Worm (Caenorhabditis elegans) whole organism, L3 larva: ENCODE data around the gene lam-1.
A peak's percentile ranks its signal among the peaks of the same experiment; 100 is the strongest.

Source experiments
- R02D3.7 ChIP-seq: fragments of 150-350 bp; optimal IDR thresholded peaks from 2 replicates; lab custom pipeline; 2014; ENCODE audit warnings: missing biosample characterization, missing genetic modification characterization
- ZK546.5 ChIP-seq: sonication (generic microtip); optimal IDR thresholded peaks from 2 replicates; lab custom pipeline; 2017; ENCODE audit warnings: missing biosample characterization, missing genetic modification characterization
- aly-2 ChIP-seq: fragments of 150-350 bp; optimal IDR thresholded peaks from 2 replicates; lab custom pipeline; 2014; ENCODE audit warnings: missing biosample characterization, missing genetic modification characterization
- ama-1 ChIP-seq: fragments of 150-350 bp; optimal IDR thresholded peaks from 2 replicates; lab custom pipeline; 2018
- ceh-28 ChIP-seq: fragments of 150-350 bp; optimal IDR thresholded peaks from 2 replicates; lab custom pipeline; 2014; ENCODE audit warnings: missing biosample characterization, missing genetic modification reagents, missing genetic modification characterization
- ceh-9 ChIP-seq: sonication (generic microtip); optimal IDR thresholded peaks from 2 replicates; lab custom pipeline; 2018; ENCODE audit warnings: missing biosample characterization, missing genetic modification characterization
- daf-12 ChIP-seq: fragments of 150-350 bp; optimal IDR thresholded peaks from 2 replicates; lab custom pipeline; 2014; ENCODE audit warnings: missing biosample characterization, missing genetic modification reagents, missing genetic modification characterization
- egl-5 ChIP-seq: fragments of 150-350 bp; optimal IDR thresholded peaks from 2 replicates; lab custom pipeline; 2017; ENCODE audit warnings: missing biosample characterization, missing genetic modification reagents, missing genetic modification characterization, inconsistent platforms
- elt-2 ChIP-seq: sonication (generic microtip); optimal IDR thresholded peaks from 2 replicates; lab custom pipeline; 2016; ENCODE audit warnings: missing genetic modification reagents, mild to moderate bottlenecking, missing genetic modification characterization, missing compliant biosample characterization
- elt-3 ChIP-seq, 3 experiments: fragments of 150-350 bp in 1 of 3; sonication (generic microtip) in 2 of 3; optimal IDR thresholded peaks; 2 replicates in 2 of 3; 4 replicates in 1 of 3; lab custom pipeline; 2014 to 2017; ENCODE audit warnings: missing biosample characterization in 3 of 3, missing genetic modification characterization in 3 of 3
- eor-1 ChIP-seq, 2 experiments: fragments of 150-350 bp; optimal IDR thresholded peaks; 2 replicates each; lab custom pipeline; 2014 to 2018; ENCODE audit warnings: missing biosample characterization in 2 of 2, missing genetic modification characterization in 2 of 2
- fkh-10 ChIP-seq: sonication (generic microtip); optimal IDR thresholded peaks from 2 replicates; lab custom pipeline; 2017; ENCODE audit warnings: missing biosample characterization, missing genetic modification reagents, missing genetic modification characterization
- fkh-2 ChIP-seq: fragments of 150-350 bp; optimal IDR thresholded peaks from 2 replicates; lab custom pipeline; 2014; ENCODE audit warnings: missing biosample characterization, missing genetic modification reagents, missing genetic modification characterization
- fos-1 ChIP-seq: fragments of 150-350 bp; optimal IDR thresholded peaks from 2 replicates; lab custom pipeline; 2014; ENCODE audit warnings: missing biosample characterization, missing genetic modification characterization
- hmg-11 ChIP-seq: sonication (generic microtip); optimal IDR thresholded peaks from 2 replicates; lab custom pipeline; 2016; ENCODE audit warnings: missing genetic modification characterization, missing compliant biosample characterization
- jun-1 ChIP-seq: fragments of 150-350 bp; optimal IDR thresholded peaks from 2 replicates; lab custom pipeline; 2014; ENCODE audit warnings: missing biosample characterization, missing genetic modification reagents, missing genetic modification characterization
- lin-15B ChIP-seq: fragments of 150-350 bp; optimal IDR thresholded peaks from 2 replicates; lab custom pipeline; 2014; ENCODE audit warnings: missing biosample characterization, missing genetic modification characterization
- lsy-12 ChIP-seq: sonication (generic microtip); optimal IDR thresholded peaks from 2 replicates; lab custom pipeline; 2016; ENCODE audit warnings: mild to moderate bottlenecking, missing genetic modification characterization, missing compliant biosample characterization
- mdl-1 ChIP-seq: fragments of 150-350 bp; optimal IDR thresholded peaks from 2 replicates; lab custom pipeline; 2014; ENCODE audit warnings: missing biosample characterization, missing genetic modification characterization
- mml-1 ChIP-seq: fragments of 150-350 bp; sonication (generic microtip); optimal IDR thresholded peaks from 3 replicates; lab custom pipeline; 2014; ENCODE audit warnings: missing biosample characterization, missing genetic modification characterization
- nfya-1 ChIP-seq: sonication (generic microtip); optimal IDR thresholded peaks from 2 replicates; lab custom pipeline; 2017; ENCODE audit warnings: missing genetic modification characterization, mild to moderate bottlenecking, missing compliant biosample characterization, antibody characterized with exemption, moderate library complexity; ENCODE audit not compliant: insufficient read depth
- nhr-12 ChIP-seq: fragments of 150-350 bp; optimal IDR thresholded peaks from 2 replicates; lab custom pipeline; 2014; ENCODE audit warnings: missing biosample characterization, missing genetic modification characterization
- nhr-23 ChIP-seq: fragments of 150-350 bp; optimal IDR thresholded peaks from 2 replicates; lab custom pipeline; 2014; ENCODE audit warnings: missing biosample characterization, missing genetic modification reagents, missing genetic modification characterization
- nhr-25 ChIP-seq: sonication (generic microtip); optimal IDR thresholded peaks from 2 replicates; lab custom pipeline; 2017; ENCODE audit warnings: missing biosample characterization, missing genetic modification characterization
- nhr-43 ChIP-seq: sonication (generic microtip); optimal IDR thresholded peaks from 2 replicates; lab custom pipeline; 2016; ENCODE audit warnings: mild to moderate bottlenecking, missing genetic modification characterization, missing compliant biosample characterization; ENCODE audit not compliant: poor library complexity, severe bottlenecking
- nhr-77 ChIP-seq: fragments of 150-350 bp; optimal IDR thresholded peaks from 2 replicates; lab custom pipeline; 2014; ENCODE audit warnings: missing biosample characterization, missing genetic modification characterization
- pha-4 ChIP-seq: fragments of 150-350 bp; optimal IDR thresholded peaks from 2 replicates; lab custom pipeline; 2014; ENCODE audit warnings: missing biosample characterization, missing genetic modification reagents, missing genetic modification characterization
- pqm-1 ChIP-seq: fragments of 150-350 bp; optimal IDR thresholded peaks from 2 replicates; lab custom pipeline; 2017; ENCODE audit warnings: missing biosample characterization, missing genetic modification characterization, inconsistent platforms
- sea-2 ChIP-seq: fragments of 150-350 bp; sonication (generic microtip); optimal IDR thresholded peaks from 4 replicates; lab custom pipeline; 2014; ENCODE audit warnings: missing biosample characterization, missing genetic modification reagents, missing genetic modification characterization
- snpc-4 ChIP-seq: fragments of 150-350 bp; optimal IDR thresholded peaks from 2 replicates; lab custom pipeline; 2014; ENCODE audit warnings: missing biosample characterization, missing genetic modification characterization
- tbx-2 ChIP-seq: sonication (generic microtip); optimal IDR thresholded peaks from 2 replicates; lab custom pipeline; 2016; ENCODE audit warnings: mild to moderate bottlenecking, missing genetic modification characterization, missing compliant biosample characterization
- unc-39 ChIP-seq: sonication (generic microtip); optimal IDR thresholded peaks from 4 replicates; lab custom pipeline; 2017; ENCODE audit warnings: missing biosample characterization, missing genetic modification characterization
- unc-62 ChIP-seq: fragments of 150-350 bp; sonication (generic microtip); optimal IDR thresholded peaks from 4 replicates; lab custom pipeline; 2014; ENCODE audit warnings: missing biosample characterization, missing genetic modification reagents, missing genetic modification characterization
- zag-1 ChIP-seq: fragments of 150-350 bp; optimal IDR thresholded peaks from 2 replicates; lab custom pipeline; 2014; ENCODE audit warnings: missing biosample characterization, missing genetic modification characterization

lam-1 gene

ce11 chrIV:5173032-5173431, at the start of gene lam-1:
Gene lam-1 (plus strand): TSS chrIV:5173332.
- TF ChIP-seq ceh-9 (tag; lab: Kevin White, UChicago) (no peak), sea-2 (GFP tag; lab: Kevin White, UChicago) (no peak), nhr-43 (tag; lab: Kevin White, UChicago) (no peak), fkh-2 (no peak), unc-62 (GFP tag; lab: Kevin White, UChicago) (no peak), aly-2 (tag; lab: Kevin White, UChicago) (no peak), eor-1 (tag; optimal IDR thresholded peaks at IDR 0.05; lab: Kevin White, UChicago) (no peak), ama-1 (no peak), nhr-12 (no peak), nfya-1 (tag; lab: Kevin White, UChicago) (no peak), pqm-1 (tag; lab: Kevin White, UChicago) (no peak), tbx-2 (tag; lab: Kevin White, UChicago) (no peak), lin-15B (tag; lab: Kevin White, UChicago) (no peak), fos-1 (tag; lab: Kevin White, UChicago) (no peak), jun-1 (tag; lab: Kevin White, UChicago) (no peak), zag-1 (tag; lab: Kevin White, UChicago) (no peak), daf-12 (tag; lab: Kevin White, UChicago) (no peak), mml-1 (tag; lab: Kevin White, UChicago) (no peak)

ce11 chrIV:5131781-5132180, 41.4 kb upstream of the lam-1 start:
- TF ChIP-seq elt-3 (tag; optimal IDR thresholded peaks at IDR 0.05; lab: Kevin White, UChicago) (peak in 2 of 3 experiments; percentile 43 to 80), nfya-1 (tag; lab: Kevin White, UChicago) (no peak), elt-2 (tag; lab: Kevin White, UChicago) (peak; percentile 1), egl-5 (tag; lab: Kevin White, UChicago) (no peak), nhr-23 (peak; percentile 36)

- TF ChIP-seq elt-3 (tag; optimal IDR thresholded peaks at IDR 0.05; lab: Kevin White, UChicago), result peak in 1 of 3 experiments; percentile 11
- no peak for TF ChIP-seq mml-1 (tag; lab: Kevin White, UChicago)
- TF ChIP-seq pqm-1 (tag; lab: Kevin White, UChicago), result peak; percentile 68
- TF ChIP-seq ceh-28, result peak; percentile 21
- TF ChIP-seq lsy-12, result peak; percentile 1
- peak; percentile 46 for TF ChIP-seq nfya-1 (tag; lab: Kevin White, UChicago)
- TF ChIP-seq nhr-23, result peak; percentile 69
- TF ChIP-seq egl-5 (tag; lab: Kevin White, UChicago), result peak; percentile 15
- no peak for TF ChIP-seq fkh-10 (GFP tag; lab: Kevin White, UChicago)
- TF ChIP-seq elt-2 (tag; lab: Kevin White, UChicago), result peak; percentile 39
These were observed 39.3 kb upstream of the lam-1 start for ce11 chrIV:5133791-5134370.

- TF ChIP-seq nhr-25 (tag; lab: Kevin White, UChicago) (peak; percentile 59), pqm-1 (tag; lab: Kevin White, UChicago) (no peak), mml-1 (tag; lab: Kevin White, UChicago) (no peak), ZK546.5 (tag; lab: Kevin White, UChicago) (no peak), unc-39 (tag; lab: Kevin White, UChicago) (no peak), ama-1 (peak; percentile 5), zag-1 (tag; lab: Kevin White, UChicago) (no peak), unc-62 (GFP tag; lab: Kevin White, UChicago) (no peak), ceh-28 (no peak), mdl-1 (tag; lab: Kevin White, UChicago) (no peak), nhr-77 (tag; lab: Kevin White, UChicago) (no peak), tbx-2 (tag; lab: Kevin White, UChicago) (no peak), sea-2 (GFP tag; lab: Kevin White, UChicago) (no peak), egl-5 (tag; lab: Kevin White, UChicago) (no peak), ceh-9 (tag; lab: Kevin White, UChicago) (no peak), lin-15B (tag; lab: Kevin White, UChicago) (no peak), nhr-23 (peak; percentile 25), pha-4 (tag; lab: Kevin White, UChicago) (no peak), snpc-4 (no peak), lsy-12 (no peak), R02D3.7 (no peak), hmg-11 (tag; lab: Kevin White, UChicago) (no peak), daf-12 (tag; lab: Kevin White, UChicago) (no peak)
These were observed 38.3 kb upstream of the lam-1 start for ce11 chrIV:5134798-5135197.
